Fruit fly (Drosophila melanogaster): ENCODE data around the gene CG15601.

The CG15601 gene

DNA sequence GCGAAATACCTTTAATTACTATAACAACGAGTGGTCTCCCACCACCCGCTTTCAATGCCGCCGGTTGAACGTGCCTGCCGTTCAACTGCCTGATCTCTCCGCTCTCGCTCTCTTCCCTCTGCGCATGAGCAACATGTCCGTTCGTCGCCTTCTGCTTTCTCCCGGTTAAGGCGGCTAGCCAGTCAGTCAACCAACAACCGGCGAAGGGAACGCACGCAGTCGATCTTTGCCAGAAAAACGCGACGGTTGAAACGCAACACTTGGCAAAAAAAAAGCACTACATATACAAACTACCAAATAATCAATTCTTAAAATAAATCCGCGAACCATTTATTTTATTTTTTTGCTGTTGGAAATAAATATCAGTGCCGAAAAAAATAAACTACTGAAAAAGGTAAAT, 35.2 kb upstream of the CG15601 start, which contains the start of gene CG12708 (continued):
- peak; percentile 38 for TF ChIP-seq topi (GFP tag; optimal IDR thresholded peaks at IDR 0.05)
- TF ChIP-seq CG10631 (GFP tag; optimal IDR thresholded peaks at IDR 0.05): no peak
- TF ChIP-seq net (GFP tag; optimal IDR thresholded peaks at IDR 0.05): peak; percentile 37
- peak; percentile 60; the same call in 2 of the 3 replicates for TF ChIP-seq CG6163 (GFP tag; IDR thresholded peaks at IDR 0.05)
- no peak for TF ChIP-seq Hr39 (GFP tag; optimal IDR thresholded peaks at IDR 0.05)
- no peak for TF ChIP-seq CG11762 (GFP tag; optimal IDR thresholded peaks at IDR 0.05; ENCODE audit: insufficient read depth)
- no peak for TF ChIP-seq cyc (GFP tag; optimal IDR thresholded peaks at IDR 0.05)
- TF ChIP-seq dsx (GFP tag; optimal IDR thresholded peaks at IDR 0.05; ENCODE audit: poor library complexity, severe bottlenecking): peak; percentile 10
- TF ChIP-seq Ets96B (tag; optimal IDR thresholded peaks at IDR 0.05): no peak
- TF ChIP-seq fd85E (GFP tag; optimal IDR thresholded peaks at IDR 0.05): no peak
- TF ChIP-seq CG6808 (GFP tag; optimal IDR thresholded peaks at IDR 0.05): peak; percentile 37
- TF ChIP-seq eg (GFP tag; IDR thresholded peaks at IDR 0.05): peak; percentile 49; the same call in 1 of the 3 replicates
- peak; percentile 72 for TF ChIP-seq svp (GFP tag)
- TF ChIP-seq ss (GFP tag; optimal IDR thresholded peaks at IDR 0.05): peak; percentile 18 to 50
- TF ChIP-seq CG6854 (GFP tag; optimal IDR thresholded peaks at IDR 0.05): peak; percentile 57
- peak; percentile 19 for TF ChIP-seq Smox (GFP tag; optimal IDR thresholded peaks at IDR 0.05)
- TF ChIP-seq CG8632 (GFP tag; optimal IDR thresholded peaks at IDR 0.05): no peak
- TF ChIP-seq CG8319 (GFP tag; optimal IDR thresholded peaks at IDR 0.05): no peak
- TF ChIP-seq CG8119 (GFP tag; IDR thresholded peaks at IDR 0.05): peak; percentile 29; the same call in 1 of the 3 replicates
- TF ChIP-seq CG3032 (tag; optimal IDR thresholded peaks at IDR 0.05): no peak
- no peak for TF ChIP-seq Eip93F (GFP tag; optimal IDR thresholded peaks at IDR 0.05)
- TF ChIP-seq Hr38 (GFP tag; optimal IDR thresholded peaks at IDR 0.05): no peak
- TF ChIP-seq esn (GFP tag; optimal IDR thresholded peaks at IDR 0.05): peak; percentile 24
- TF ChIP-seq Gug (GFP tag; IDR thresholded peaks at IDR 0.05): no peak
- no peak for TF ChIP-seq Hr4 (GFP tag; optimal IDR thresholded peaks at IDR 0.05)
- TF ChIP-seq Ets21C (GFP tag; optimal IDR thresholded peaks at IDR 0.05): no peak
- no peak for TF ChIP-seq CG6276 (GFP tag; optimal IDR thresholded peaks at IDR 0.05)
- TF ChIP-seq Sox14 (GFP tag; optimal IDR thresholded peaks at IDR 0.05): peak; percentile 6
- TF ChIP-seq Sox102F (GFP tag; optimal IDR thresholded peaks at IDR 0.05): peak; percentile 36
- no peak for TF ChIP-seq fkh (GFP tag; optimal IDR thresholded peaks at IDR 0.05)
- no peak for TF ChIP-seq spab (GFP tag; optimal IDR thresholded peaks at IDR 0.05)
- no peak for TF ChIP-seq pdm3 (GFP tag; optimal IDR thresholded peaks at IDR 0.05)
- TF ChIP-seq CG1621 (tag; optimal IDR thresholded peaks at IDR 0.05): peak; percentile 26
- no peak for TF ChIP-seq acj6 (GFP tag; optimal IDR thresholded peaks at IDR 0.05)
- peak; percentile 45 for TF ChIP-seq Met (GFP tag; optimal IDR thresholded peaks at IDR 0.05)
- TF ChIP-seq CG11294 (GFP tag; IDR thresholded peaks at IDR 0.05): no peak
- TF ChIP-seq Lpt (GFP tag; optimal IDR thresholded peaks at IDR 0.05): no peak

DNA sequence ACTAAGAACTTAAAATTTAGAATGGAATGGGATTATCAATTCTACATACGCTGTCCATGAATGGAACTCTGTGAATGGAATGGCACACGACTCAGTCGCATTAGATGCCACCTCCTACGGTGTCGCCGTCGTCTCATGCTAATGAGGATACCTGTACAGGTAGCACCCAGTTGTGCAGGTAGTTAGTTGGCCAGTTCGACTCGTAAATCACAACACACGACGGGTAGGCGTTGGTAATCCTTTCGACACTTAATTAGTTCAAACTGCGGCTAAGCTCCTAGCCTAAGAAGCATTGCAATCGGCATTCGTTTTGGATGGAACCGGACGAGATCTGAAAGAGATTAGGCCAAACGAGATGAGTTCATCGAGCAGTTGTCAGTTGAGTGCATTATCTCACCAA, 26.0 kb upstream of the CG15601 start:
- TF ChIP-seq CG32006 (GFP tag; optimal IDR thresholded peaks at IDR 0.05) (no peak), Hr39 (GFP tag; optimal IDR thresholded peaks at IDR 0.05) (no peak), CG1621 (tag; optimal IDR thresholded peaks at IDR 0.05) (no peak), esn (GFP tag; optimal IDR thresholded peaks at IDR 0.05) (no peak), CG9139 (GFP tag; optimal IDR thresholded peaks at IDR 0.05) (no peak), CG11902 (GFP tag; optimal IDR thresholded peaks at IDR 0.05) (no peak), CG6854 (GFP tag; optimal IDR thresholded peaks at IDR 0.05) (no peak), fd85E (GFP tag; optimal IDR thresholded peaks at IDR 0.05) (no peak), OdsH (GFP tag; optimal IDR thresholded peaks at IDR 0.05) (no peak), CG15336 (GFP tag; IDR thresholded peaks at IDR 0.05) (no peak), CG11294 (GFP tag; IDR thresholded peaks at IDR 0.05) (no peak), CG8319 (GFP tag; optimal IDR thresholded peaks at IDR 0.05) (no peak), vri (GFP tag; optimal IDR thresholded peaks at IDR 0.05) (no peak), CG6792 (GFP tag; optimal IDR thresholded peaks at IDR 0.05) (no peak)

Data from whole organism, prepupa.